Fruit fly (Drosophila melanogaster): Measurements from ENCODE around the gene Cad87A.

dm6 chr3R:11872692-11873091, 76.2 kb downstream of the Cad87A start:
- peak; percentile 55 for TF ChIP-seq psq (GFP tag; optimal IDR thresholded peaks at IDR 0.05)
- peak; percentile 48 for TF ChIP-seq OdsH (GFP tag; optimal IDR thresholded peaks at IDR 0.05)
- TF ChIP-seq CG9705 (GFP tag; optimal IDR thresholded peaks at IDR 0.05) = no peak
- TF ChIP-seq fru (GFP tag; optimal IDR thresholded peaks at IDR 0.05) = peak; percentile 81
- no peak for TF ChIP-seq dl (GFP tag; optimal IDR thresholded peaks at IDR 0.05; ENCODE audit: insufficient read depth in 1 of 2, partially characterized antibody in 2 of 2)

Data from whole organism, wandering third instar larva.